Fruit fly (Drosophila melanogaster): Measurements from ENCODE around the gene ebd1.

The ebd1 gene

DNA sequence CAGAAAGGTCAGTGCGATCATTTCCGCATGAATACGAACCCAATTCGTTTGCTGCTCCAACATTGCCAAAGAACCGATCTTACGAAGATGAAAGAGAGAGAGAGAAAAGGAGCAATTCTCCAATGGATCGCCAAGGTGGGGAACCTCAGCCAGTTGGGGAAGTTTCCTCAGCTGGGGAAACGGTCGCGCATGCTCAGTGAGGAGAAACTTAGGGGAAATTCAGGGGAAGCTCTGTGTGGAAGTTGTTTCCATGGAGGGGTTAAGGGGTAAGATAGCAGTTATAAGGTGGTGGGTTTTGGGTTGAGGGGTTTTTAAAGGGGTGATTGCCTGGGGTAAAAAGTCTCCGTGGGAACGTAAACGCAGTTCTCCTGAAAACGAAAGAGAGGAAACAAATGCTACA is 12.0 kb downstream of the ebd1 start:
- TF ChIP-seq CG8301 (tag; optimal IDR thresholded peaks at IDR 0.05) (no peak), EcR (GFP tag; optimal IDR thresholded peaks at IDR 0.05) (no peak), fd96Ca (GFP tag; IDR thresholded peaks at IDR 0.05) (no peak), CG12605 (GFP tag; IDR thresholded peaks at IDR 0.05) (no peak), Pif1A (GFP tag; optimal IDR thresholded peaks at IDR 0.05) (no peak), CG4496 (GFP tag; IDR thresholded peaks at IDR 0.05) (no peak), gl (tag; optimal IDR thresholded peaks at IDR 0.05) (no peak), CG9948 (tag; optimal IDR thresholded peaks at IDR 0.05) (no peak), CG8159 (tag; optimal IDR thresholded peaks at IDR 0.05) (no peak), Ets98B (GFP tag; IDR thresholded peaks at IDR 0.05) (no peak), CG10348 (GFP tag; IDR thresholded peaks at IDR 0.05) (no peak)

DNA sequence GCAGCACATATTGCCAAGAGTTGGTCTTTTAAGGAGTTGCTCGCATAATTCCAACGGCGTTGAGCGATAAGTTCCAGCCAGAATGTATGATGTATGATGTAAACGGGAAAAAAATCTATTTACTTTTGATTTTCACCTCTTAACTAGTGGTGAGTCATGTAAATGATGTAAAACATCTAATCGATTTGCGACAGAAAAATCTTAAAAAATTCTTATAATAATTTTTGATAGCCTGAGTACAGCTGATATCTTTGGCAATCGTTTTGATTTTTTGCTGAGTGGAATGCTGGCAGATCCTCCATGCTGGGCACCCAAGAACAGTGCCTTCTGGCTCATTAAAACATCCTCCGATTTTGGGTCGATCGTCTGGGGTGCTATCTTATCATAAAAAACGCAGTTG is 18.8 kb downstream of the ebd1 start:
- TF ChIP-seq CG17806 (tag; optimal IDR thresholded peaks at IDR 0.05): peak; percentile 30
- TF ChIP-seq CG8159 (tag; optimal IDR thresholded peaks at IDR 0.05): peak; percentile 49
- TF ChIP-seq D1 (tag; optimal IDR thresholded peaks at IDR 0.05): no peak
- no peak for TF ChIP-seq CG32121 (GFP tag; IDR thresholded peaks at IDR 0.05)
- no peak for TF ChIP-seq CG4496 (GFP tag; IDR thresholded peaks at IDR 0.05)
- no peak for TF ChIP-seq EcR (GFP tag; optimal IDR thresholded peaks at IDR 0.05)
- TF ChIP-seq Ets98B (GFP tag; IDR thresholded peaks at IDR 0.05): no peak
- no peak for TF ChIP-seq CG10348 (GFP tag; IDR thresholded peaks at IDR 0.05)
- no peak for TF ChIP-seq Pif1A (GFP tag; optimal IDR thresholded peaks at IDR 0.05)
- TF ChIP-seq CG13204 (GFP tag; optimal IDR thresholded peaks at IDR 0.05): no peak
- TF ChIP-seq CG12605 (GFP tag; IDR thresholded peaks at IDR 0.05): no peak
- peak; percentile 7 for TF ChIP-seq CG15710 (tag; optimal IDR thresholded peaks at IDR 0.05)
- peak; percentile 54 for TF ChIP-seq CG9948 (tag; optimal IDR thresholded peaks at IDR 0.05)
- no peak for TF ChIP-seq CG34367 (tag; optimal IDR thresholded peaks at IDR 0.05)

DNA sequence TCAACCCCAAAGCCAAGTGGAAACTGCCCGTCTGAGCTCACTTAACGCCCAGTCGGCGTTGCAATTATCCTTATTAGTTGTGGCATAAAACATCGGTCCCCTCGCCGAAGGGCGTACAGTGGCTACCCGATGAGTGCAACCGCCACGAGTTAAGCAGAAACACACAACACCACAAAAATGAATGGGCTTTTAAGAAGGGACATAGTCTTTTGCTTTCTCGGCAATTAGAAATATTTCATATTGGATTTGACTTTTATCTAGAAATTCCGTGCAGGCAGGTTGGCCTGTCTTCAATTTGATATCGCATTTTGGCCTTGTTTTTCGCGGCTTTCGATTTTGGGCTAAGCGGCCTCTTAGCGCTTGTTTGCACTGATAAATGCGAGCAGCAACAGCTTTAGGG is 21.5 kb downstream of the ebd1 start:
- no peak for TF ChIP-seq CG8301 (tag; optimal IDR thresholded peaks at IDR 0.05)
- TF ChIP-seq rn (GFP tag; IDR thresholded peaks at IDR 0.05): no peak; the same call in 1 of the 2 replicates
- no peak for TF ChIP-seq EcR (GFP tag; optimal IDR thresholded peaks at IDR 0.05)
- peak; percentile 34 for TF ChIP-seq CG9948 (tag; optimal IDR thresholded peaks at IDR 0.05)
- no peak for TF ChIP-seq CG10348 (GFP tag; IDR thresholded peaks at IDR 0.05)
- TF ChIP-seq CG15710 (tag; optimal IDR thresholded peaks at IDR 0.05): peak; percentile 55
- TF ChIP-seq CG4496 (GFP tag; IDR thresholded peaks at IDR 0.05): peak; percentile 72; the same call in 2 of the 3 replicates
- no peak for TF ChIP-seq CG12605 (GFP tag; IDR thresholded peaks at IDR 0.05)
- TF ChIP-seq Snoo (tag; optimal IDR thresholded peaks at IDR 0.05): peak; percentile 73
- peak; percentile 29 for TF ChIP-seq CG13204 (GFP tag; optimal IDR thresholded peaks at IDR 0.05)
- TF ChIP-seq Pif1A (GFP tag; optimal IDR thresholded peaks at IDR 0.05): peak; percentile 58
- peak; percentile 49 for TF ChIP-seq CG34367 (tag; optimal IDR thresholded peaks at IDR 0.05)
- TF ChIP-seq gl (tag; optimal IDR thresholded peaks at IDR 0.05): no peak
- peak; percentile 59; the same call in 2 of the 3 replicates for TF ChIP-seq fd96Ca (GFP tag; IDR thresholded peaks at IDR 0.05)
- peak; percentile 24; the same call in 1 of the 2 replicates for TF ChIP-seq Ets98B (GFP tag; IDR thresholded peaks at IDR 0.05)
- TF ChIP-seq Pif1B (GFP tag; optimal IDR thresholded peaks at IDR 0.05): peak; percentile 48
- TF ChIP-seq CG17806 (tag; optimal IDR thresholded peaks at IDR 0.05): peak; percentile 43
- peak; percentile 45 for TF ChIP-seq CG14655 (GFP tag; optimal IDR thresholded peaks at IDR 0.05)
- TF ChIP-seq CG32121 (GFP tag; IDR thresholded peaks at IDR 0.05): no peak
- TF ChIP-seq CG8159 (tag; optimal IDR thresholded peaks at IDR 0.05): peak; percentile 57

DNA sequence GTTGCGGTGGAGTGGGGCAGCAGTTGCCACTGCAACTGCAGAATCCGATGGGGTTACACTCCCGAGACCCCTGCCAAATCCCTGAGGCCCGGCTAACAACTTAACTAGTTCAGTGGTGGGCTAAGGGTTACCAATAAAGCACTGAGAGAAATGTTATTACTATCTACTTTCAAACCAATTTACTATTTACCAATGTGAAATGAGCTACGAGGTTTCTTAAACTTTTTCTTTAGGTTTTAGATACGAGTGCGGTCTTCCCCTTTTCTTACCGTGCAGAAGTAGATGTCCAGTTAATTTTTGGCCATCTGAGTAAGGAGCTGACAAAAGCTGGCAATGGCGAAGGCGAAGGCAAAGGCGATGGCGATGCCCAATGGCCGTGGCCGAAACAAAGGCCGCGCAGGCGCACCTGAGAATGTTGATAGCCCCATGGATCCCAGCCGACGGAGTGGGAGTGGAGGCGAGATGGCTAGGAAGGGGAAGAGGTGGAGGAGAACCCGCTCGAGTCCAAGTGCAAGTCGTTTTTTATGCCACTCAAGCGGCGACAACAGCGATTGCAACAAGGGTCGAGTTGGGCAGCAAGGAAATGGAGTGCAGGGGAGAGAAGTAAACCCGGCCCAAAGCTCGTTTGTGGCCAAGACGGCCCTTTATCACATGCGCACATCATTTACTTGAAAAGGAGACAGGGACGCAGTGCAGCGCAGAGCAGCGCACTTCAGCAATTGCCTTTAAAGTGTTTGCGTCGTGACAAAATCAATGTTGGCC is 24.9 kb downstream of the ebd1 start:
- TF ChIP-seq CG8301 (tag; optimal IDR thresholded peaks at IDR 0.05): peak; percentile 37
- TF ChIP-seq fd96Ca (GFP tag; IDR thresholded peaks at IDR 0.05): no peak
- TF ChIP-seq Snoo (tag; optimal IDR thresholded peaks at IDR 0.05): peak; percentile 15
- TF ChIP-seq Pif1A (GFP tag; optimal IDR thresholded peaks at IDR 0.05): peak; percentile 53
- no peak for TF ChIP-seq Ets98B (GFP tag; IDR thresholded peaks at IDR 0.05)
- peak; percentile 65 for TF ChIP-seq CG14655 (GFP tag; optimal IDR thresholded peaks at IDR 0.05)
- TF ChIP-seq gl (tag; optimal IDR thresholded peaks at IDR 0.05): peak; percentile 44
- 0 out of 2 replicates have a peak, but pooled peaks have one; percentile 6 for TF ChIP-seq rn (GFP tag; IDR thresholded peaks at IDR 0.05)
- peak; percentile 73 for TF ChIP-seq CG13204 (GFP tag; optimal IDR thresholded peaks at IDR 0.05)
- TF ChIP-seq CG32121 (GFP tag; IDR thresholded peaks at IDR 0.05): no peak
- no peak for TF ChIP-seq CG10348 (GFP tag; IDR thresholded peaks at IDR 0.05)
- TF ChIP-seq D1 (tag; optimal IDR thresholded peaks at IDR 0.05): peak; percentile 4
- peak; percentile 62 for TF ChIP-seq Pif1B (GFP tag; optimal IDR thresholded peaks at IDR 0.05)
- TF ChIP-seq CG4496 (GFP tag; IDR thresholded peaks at IDR 0.05): peak; percentile 53; the same call in 2 of the 3 replicates
- TF ChIP-seq CG9948 (tag; optimal IDR thresholded peaks at IDR 0.05): peak; percentile 58
- peak; percentile 44 for TF ChIP-seq EcR (GFP tag; optimal IDR thresholded peaks at IDR 0.05)
- TF ChIP-seq CG12605 (GFP tag; IDR thresholded peaks at IDR 0.05): no peak
- TF ChIP-seq CG34367 (tag; optimal IDR thresholded peaks at IDR 0.05): peak; percentile 66
- TF ChIP-seq CG8159 (tag; optimal IDR thresholded peaks at IDR 0.05): peak; percentile 70
- peak; percentile 72 for TF ChIP-seq CG15710 (tag; optimal IDR thresholded peaks at IDR 0.05)
- TF ChIP-seq CG17806 (tag; optimal IDR thresholded peaks at IDR 0.05): peak; percentile 74

DNA sequence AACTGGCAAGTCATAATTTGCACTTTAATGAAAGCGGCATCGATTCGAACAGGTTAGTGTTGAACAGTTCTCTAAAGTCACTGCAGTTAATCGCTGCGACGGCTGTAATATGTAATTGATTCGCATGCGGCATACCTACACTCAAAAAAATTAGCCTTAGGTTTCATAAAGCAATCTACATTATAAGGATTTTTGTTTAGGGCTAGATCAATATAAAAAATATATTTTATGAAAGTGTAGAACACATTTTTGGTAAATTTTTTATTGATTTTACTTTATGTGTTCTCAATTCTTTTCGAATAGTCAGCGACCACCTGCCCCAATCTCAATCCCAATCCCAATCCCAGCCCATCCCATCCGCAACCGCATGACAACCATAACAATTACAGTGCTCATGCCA is 27.1 kb downstream of the ebd1 start:
- TF ChIP-seq CG13204 (GFP tag; optimal IDR thresholded peaks at IDR 0.05) (no peak), D1 (tag; optimal IDR thresholded peaks at IDR 0.05) (no peak), CG9948 (tag; optimal IDR thresholded peaks at IDR 0.05) (peak; percentile 39), CG14655 (GFP tag; optimal IDR thresholded peaks at IDR 0.05) (peak; percentile 39), CG8159 (tag; optimal IDR thresholded peaks at IDR 0.05) (no peak), CG10348 (GFP tag; IDR thresholded peaks at IDR 0.05) (no peak), rn (GFP tag; IDR thresholded peaks at IDR 0.05) (no peak), gl (tag; optimal IDR thresholded peaks at IDR 0.05) (no peak), CG17806 (tag; optimal IDR thresholded peaks at IDR 0.05) (peak; percentile 18), CG12605 (GFP tag; IDR thresholded peaks at IDR 0.05) (peak; percentile 36; the same call in 1 of the 2 replicates), CG32121 (GFP tag; IDR thresholded peaks at IDR 0.05) (peak; percentile 39; the same call in 1 of the 2 replicates), CG15710 (tag; optimal IDR thresholded peaks at IDR 0.05) (no peak), EcR (GFP tag; optimal IDR thresholded peaks at IDR 0.05) (no peak), CG4496 (GFP tag; IDR thresholded peaks at IDR 0.05) (peak; percentile 68; the same call in 2 of the 3 replicates), CG34367 (tag; optimal IDR thresholded peaks at IDR 0.05) (no peak), fd96Ca (GFP tag; IDR thresholded peaks at IDR 0.05) (0 out of 3 replicates have a peak, but pooled peaks have one; percentile 32), CG8301 (tag; optimal IDR thresholded peaks at IDR 0.05) (peak; percentile 54), Pif1B (GFP tag; optimal IDR thresholded peaks at IDR 0.05) (peak; percentile 20), Pif1A (GFP tag; optimal IDR thresholded peaks at IDR 0.05) (no peak), Snoo (tag; optimal IDR thresholded peaks at IDR 0.05) (no peak), Ets98B (GFP tag; IDR thresholded peaks at IDR 0.05) (peak; percentile 26; the same call in 1 of the 2 replicates)

Data from whole organism, pupa.